Fruit fly (Drosophila melanogaster) whole organism, embryonic: ENCODE results near the gene CG5188.

Source experiments
- Abd-B ChIP-seq: fragments of 200-800 bp; sonication (Bioruptor generic); optimal IDR thresholded peaks from 2 replicates; lab custom pipeline; 2018; ENCODE audit warnings: missing biosample characterization, mild to moderate bottlenecking, missing genetic modification characterization, moderate library complexity
- BtbVII ChIP-seq: fragments of 200-800 bp; sonication (Bioruptor generic); optimal IDR thresholded peaks from 3 replicates; lab custom pipeline; 2017; ENCODE audit warnings: missing biosample characterization, mild to moderate bottlenecking, missing genetic modification characterization
- CG10462 ChIP-seq: fragments of 200-800 bp; sonication (Bioruptor generic); optimal IDR thresholded peaks from 2 replicates; lab custom pipeline; 2016; ENCODE audit warnings: missing biosample characterization, missing genetic modification characterization
- CG11247 ChIP-seq: fragments of 200-800 bp; sonication (Bioruptor generic); IDR thresholded peaks from 2 replicates; pipeline ENCODE4 v1.3.6; 2022; ENCODE audit warnings: missing biosample characterization, missing genetic modification characterization
- CG11398 ChIP-seq: fragments of 200-800 bp; sonication (Bioruptor generic); optimal IDR thresholded peaks from 2 replicates; lab custom pipeline; 2016; ENCODE audit warnings: missing biosample characterization, missing genetic modification characterization
- CG11695 ChIP-seq: fragments of 200-800 bp; sonication (Bioruptor generic); IDR thresholded peaks from 3 replicates; pipeline ENCODE4 v1.3.6; 2022; ENCODE audit warnings: missing biosample characterization, missing genetic modification characterization
- CG12155 ChIP-seq: fragments of 200-800 bp; sonication (Bioruptor generic); optimal IDR thresholded peaks from 3 replicates; lab custom pipeline; 2016; ENCODE audit warnings: missing biosample characterization, missing genetic modification characterization
- CG13424 ChIP-seq: fragments of 200-800 bp; sonication (Bioruptor generic); optimal IDR thresholded peaks from 2 replicates; lab custom pipeline; 2019; ENCODE audit warnings: missing biosample characterization, mild to moderate bottlenecking, missing genetic modification characterization, moderate library complexity
- CG13624 ChIP-seq: fragments of 200-800 bp; sonication (Bioruptor generic); optimal IDR thresholded peaks from 2 replicates; lab custom pipeline; 2016; ENCODE audit warnings: missing biosample characterization, missing genetic modification characterization
- CG13894 ChIP-seq: fragments of 200-800 bp; sonication (Bioruptor generic); optimal IDR thresholded peaks from 3 replicates; lab custom pipeline; 2018; ENCODE audit warnings: missing biosample characterization, mild to moderate bottlenecking, missing genetic modification characterization, moderate library complexity
- CG16863 ChIP-seq: fragments of 200-800 bp; sonication (Bioruptor generic); optimal IDR thresholded peaks from 3 replicates; lab custom pipeline; 2016; ENCODE audit warnings: missing biosample characterization, missing genetic modification characterization
- CG18619 ChIP-seq: fragments of 200-800 bp; sonication (Bioruptor generic); optimal IDR thresholded peaks from 3 replicates; lab custom pipeline; 2017; ENCODE audit warnings: missing biosample characterization, mild to moderate bottlenecking, missing genetic modification characterization
- CG2116 ChIP-seq: fragments of 200-800 bp; sonication (Bioruptor generic); optimal IDR thresholded peaks from 3 replicates; lab custom pipeline; 2018; ENCODE audit warnings: missing biosample characterization, mild to moderate bottlenecking, missing genetic modification characterization
- CG30020 ChIP-seq: fragments of 200-800 bp; optimal IDR thresholded peaks from 2 replicates; lab custom pipeline; 2019; ENCODE audit warnings: missing biosample characterization, mild to moderate bottlenecking, missing genetic modification characterization, moderate library complexity
- CG33213 ChIP-seq: fragments of 200-800 bp; sonication (Bioruptor generic); optimal IDR thresholded peaks from 3 replicates; lab custom pipeline; 2016; ENCODE audit warnings: missing biosample characterization, missing genetic modification characterization
- CG4707 ChIP-seq: fragments of 200-800 bp; sonication (Bioruptor generic); optimal IDR thresholded peaks from 2 replicates; lab custom pipeline; 2018; ENCODE audit warnings: missing biosample characterization, mild to moderate bottlenecking, missing genetic modification characterization, moderate library complexity
- CG4730 ChIP-seq: fragments of 200-800 bp; sonication (Bioruptor generic); IDR thresholded peaks from 2 replicates; pipeline ENCODE4 v1.3.6; 2022; ENCODE audit warnings: missing biosample characterization, missing genetic modification characterization
- CG5180 ChIP-seq: fragments of 200-800 bp; sonication (Bioruptor generic); optimal IDR thresholded peaks from 3 replicates; lab custom pipeline; 2017; ENCODE audit warnings: missing biosample characterization, missing genetic modification characterization, mild to moderate bottlenecking, moderate library complexity, missing genetic modification reagents
- CG7987 ChIP-seq: fragments of 200-800 bp; sonication (Bioruptor generic); optimal IDR thresholded peaks from 2 replicates; lab custom pipeline; 2018; ENCODE audit warnings: missing biosample characterization, mild to moderate bottlenecking, missing genetic modification characterization, moderate library complexity
- CG8281 ChIP-seq: fragments of 200-800 bp; sonication (Bioruptor generic); optimal IDR thresholded peaks from 2 replicates; lab custom pipeline; 2018; ENCODE audit warnings: missing biosample characterization, mild to moderate bottlenecking, missing genetic modification characterization, moderate library complexity
- CG8388 ChIP-seq: fragments of 200-800 bp; sonication (Bioruptor generic); optimal IDR thresholded peaks from 2 replicates; lab custom pipeline; 2019; ENCODE audit warnings: missing biosample characterization, mild to moderate bottlenecking, missing genetic modification characterization, moderate library complexity
- CoRest ChIP-seq: fragments of 200-800 bp; sonication (Bioruptor generic); optimal IDR thresholded peaks from 3 replicates; lab custom pipeline; 2018; ENCODE audit warnings: missing biosample characterization, mild to moderate bottlenecking, missing genetic modification characterization, moderate library complexity
- Dll ChIP-seq: fragments of 200-800 bp; sonication (Bioruptor generic); IDR thresholded peaks from 4 replicates; pipeline ENCODE4 v1.3.6; 2022; ENCODE audit warnings: missing biosample characterization, missing genetic modification characterization; ENCODE audit not compliant: partially characterized antibody
- Ets97D ChIP-seq: fragments of 200-800 bp; sonication (Bioruptor generic); optimal IDR thresholded peaks from 3 replicates; lab custom pipeline; 2016; ENCODE audit warnings: missing biosample characterization, missing genetic modification characterization
- Gug ChIP-seq: fragments of 200-800 bp; sonication (Bioruptor generic); IDR thresholded peaks from 4 replicates; pipeline ENCODE4 v1.3.6; 2022; ENCODE audit warnings: missing biosample characterization, missing genetic modification characterization
- H15 ChIP-seq: fragments of 200-800 bp; sonication (Bioruptor generic); IDR thresholded peaks from 3 replicates; pipeline ENCODE4 v1.3.6; 2022; ENCODE audit warnings: missing biosample characterization, missing genetic modification characterization
- Hey ChIP-seq: fragments of 200-800 bp; sonication (Bioruptor generic); optimal IDR thresholded peaks from 3 replicates; lab custom pipeline; 2018; ENCODE audit warnings: missing biosample characterization, mild to moderate bottlenecking, missing genetic modification characterization
- Nf-YB ChIP-seq: fragments of 200-800 bp; sonication (Bioruptor generic); optimal IDR thresholded peaks from 3 replicates; lab custom pipeline; 2019; ENCODE audit warnings: missing biosample characterization, mild to moderate bottlenecking, missing genetic modification characterization, moderate library complexity
- Nf-YC ChIP-seq: fragments of 200-800 bp; optimal IDR thresholded peaks from 3 replicates; lab custom pipeline; 2019; ENCODE audit warnings: missing biosample characterization, mild to moderate bottlenecking, missing genetic modification characterization, moderate library complexity
- Sry-δ ChIP-seq: fragments of 200-800 bp; sonication (Bioruptor generic); optimal IDR thresholded peaks from 2 replicates; lab custom pipeline; 2016; ENCODE audit warnings: missing biosample characterization, missing genetic modification characterization
- YL-1 ChIP-seq: fragments of 200-800 bp; sonication (Bioruptor generic); optimal IDR thresholded peaks from 3 replicates; lab custom pipeline; 2017; ENCODE audit warnings: missing biosample characterization, mild to moderate bottlenecking, missing genetic modification characterization
- ap ChIP-seq: fragments of 200-800 bp; sonication (Bioruptor generic); IDR thresholded peaks from 2 replicates; pipeline ENCODE4 v1.3.6; 2022; ENCODE audit warnings: missing biosample characterization, missing genetic modification characterization
- br ChIP-seq: fragments of >200 bp; optimal IDR thresholded peaks from 2 replicates; lab custom pipeline; 2017
- btn ChIP-seq: fragments of 200-800 bp; sonication (Bioruptor generic); optimal IDR thresholded peaks from 2 replicates; lab custom pipeline; 2016; ENCODE audit warnings: missing biosample characterization, missing genetic modification characterization
- cato ChIP-seq: fragments of 200-800 bp; sonication (Bioruptor generic); optimal IDR thresholded peaks from 2 replicates; lab custom pipeline; 2016; ENCODE audit warnings: missing biosample characterization, missing genetic modification characterization, borderline replicate concordance
- chinmo ChIP-seq: fragments of 200-800 bp; sonication (Bioruptor generic); IDR thresholded peaks from 4 replicates; pipeline ENCODE4 v1.3.6; 2022; ENCODE audit warnings: missing biosample characterization, missing genetic modification characterization; ENCODE audit not compliant: partially characterized antibody
- hth ChIP-seq: fragments of >200 bp; optimal IDR thresholded peaks from 2 replicates; lab custom pipeline; 2017; ENCODE audit warnings: inconsistent platforms
- lmd ChIP-seq: fragments of 200-800 bp; sonication (Bioruptor generic); IDR thresholded peaks from 2 replicates; pipeline ENCODE4 v1.3.6; 2022; ENCODE audit warnings: missing biosample characterization, missing genetic modification characterization
- pros ChIP-seq: fragments of 200-800 bp; sonication (Bioruptor generic); optimal IDR thresholded peaks from 3 replicates; lab custom pipeline; 2019; ENCODE audit warnings: missing biosample characterization, mild to moderate bottlenecking, missing genetic modification characterization, moderate library complexity
- ranshi ChIP-seq: fragments of 200-800 bp; sonication (Bioruptor generic); IDR thresholded peaks from 2 replicates; pipeline ENCODE4 v1.3.6; 2022; ENCODE audit warnings: missing biosample characterization, missing genetic modification characterization
- row ChIP-seq: fragments of 200-800 bp; sonication (Bioruptor generic); IDR thresholded peaks from 3 replicates; pipeline ENCODE4 v1.3.6; 2022; ENCODE audit warnings: missing biosample characterization, missing genetic modification characterization
- run ChIP-seq: fragments of 200-800 bp; sonication (Bioruptor generic); optimal IDR thresholded peaks from 3 replicates; lab custom pipeline; 2018; ENCODE audit warnings: missing biosample characterization, mild to moderate bottlenecking, missing genetic modification characterization
- sc ChIP-seq, 3 experiments: fragments of >200 bp in 2 of 3; fragments of 200-800 bp in 1 of 3; sonication (Bioruptor generic) in 1 of 3; optimal IDR thresholded peaks; 2 replicates in 2 of 3; 3 replicates in 1 of 3; lab custom pipeline; 2017; ENCODE audit warnings: mild to moderate bottlenecking in 1 of 3, missing biosample characterization in 1 of 3, missing genetic modification characterization in 1 of 3, missing genetic modification reagents in 1 of 3
- schlank ChIP-seq: fragments of 200-800 bp; sonication (Bioruptor generic); optimal IDR thresholded peaks from 2 replicates; lab custom pipeline; 2018; ENCODE audit warnings: missing biosample characterization, mild to moderate bottlenecking, missing genetic modification characterization
- so ChIP-seq: fragments of 200-800 bp; sonication (Bioruptor generic); IDR thresholded peaks from 3 replicates; pipeline ENCODE4 v1.3.6; 2022; ENCODE audit warnings: missing biosample characterization, missing genetic modification characterization
- tgo ChIP-seq: fragments of 200-800 bp; sonication (Bioruptor generic); IDR thresholded peaks from 3 replicates; pipeline ENCODE4 v1.3.6; 2022; ENCODE audit warnings: missing biosample characterization, missing genetic modification characterization
- trh ChIP-seq: fragments of 200-800 bp; sonication (Bioruptor generic); optimal IDR thresholded peaks from 2 replicates; lab custom pipeline; 2016; ENCODE audit warnings: missing biosample characterization, missing genetic modification characterization
- ttk ChIP-seq: fragments of 200-800 bp; sonication (Bioruptor generic); IDR thresholded peaks from 2 replicates; pipeline ENCODE4 v2.1.2; 2022; ENCODE audit warnings: missing biosample characterization, missing genetic modification characterization
- tup ChIP-seq: fragments of 200-800 bp; sonication (Bioruptor generic); optimal IDR thresholded peaks from 2 replicates; lab custom pipeline; 2016; ENCODE audit warnings: missing biosample characterization, mild to moderate bottlenecking, missing genetic modification characterization, moderate library complexity
- tx ChIP-seq: fragments of 200-800 bp; sonication (Bioruptor generic); optimal IDR thresholded peaks from 2 replicates; lab custom pipeline; 2016; ENCODE audit warnings: missing biosample characterization, missing genetic modification characterization

Gene CG5188

dm6 chr2L:10381890-10382450 lies 46.7 kb upstream of the CG5188 start, which contains the start of gene CG5096 (continued):
- TF ChIP-seq lmd (GFP tag; lab: Robert Waterston, UW) (peak; percentile 86), trh (GFP tag; lab: Kevin White, UChicago) (peak; percentile 51), CG2116 (GFP tag; lab: Kevin White, UChicago) (peak; percentile 49), CG11695 (GFP tag; lab: Robert Waterston, UW) (peak; percentile 93), tx (GFP tag; lab: Kevin White, UChicago) (peak; percentile 65), Gug (no peak), cato (GFP tag; lab: Kevin White, UChicago) (peak; percentile 50), CG30020 (tag; lab: Kevin White, UChicago) (peak; percentile 46), br (lab: Kevin White, UChicago) (no peak), pros (GFP tag; lab: Kevin White, UChicago) (no peak), BtbVII (GFP tag; lab: Kevin White, UChicago) (peak; percentile 90), Abd-B (GFP tag; lab: Kevin White, UChicago) (no peak), Dll (GFP tag; lab: Robert Waterston, UW) (no peak), Nf-YC (tag; lab: Kevin White, UChicago) (peak; percentile 69), CG18619 (peak; percentile 83), schlank (tag; lab: Kevin White, UChicago) (peak; percentile 84), tup (GFP tag; lab: Kevin White, UChicago) (peak; percentile 59), CG10462 (GFP tag; lab: Kevin White, UChicago) (peak; percentile 52), sc (optimal IDR thresholded peaks at IDR 0.05; lab: Kevin White, UChicago) (no peak), sc (GFP tag; optimal IDR thresholded peaks at IDR 0.05; lab: Kevin White, UChicago) (peak; percentile 51), row (GFP tag; lab: Robert Waterston, UW) (peak; percentile 96), btn (GFP tag; lab: Kevin White, UChicago) (peak; percentile 41), so (GFP tag; lab: Robert Waterston, UW) (peak; percentile 93), CG12155 (peak; percentile 82), H15 (peak; percentile 82; the same call in 2 of the 3 replicates), tgo (GFP tag; lab: Robert Waterston, UW) (peak; percentile 90), CG7987 (GFP tag; lab: Kevin White, UChicago) (peak; percentile 80), ap (GFP tag; lab: Robert Waterston, UW) (peak; percentile 84), Nf-YB (GFP tag; lab: Kevin White, UChicago) (peak; percentile 74), YL-1 (GFP tag; lab: Kevin White, UChicago) (peak; percentile 35), CG11398 (peak; percentile 62), CG4730 (peak; percentile 80), ttk (GFP tag; lab: Robert Waterston, UW) (peak; percentile 82; the same call in 1 of the 2 replicates), CG16863 (GFP tag; lab: Kevin White, UChicago) (peak; percentile 71), Sry-δ (peak; percentile 38), run (tag; lab: Kevin White, UChicago) (peak; percentile 83), chinmo (GFP tag; lab: Robert Waterston, UW) (no peak), CoRest (tag; lab: Kevin White, UChicago) (peak; percentile 93), CG8388 (GFP tag; lab: Kevin White, UChicago) (peak; percentile 82), Ets97D (peak; percentile 50), CG33213 (GFP tag; lab: Kevin White, UChicago) (peak; percentile 45), CG13624 (peak; percentile 79), CG4707 (peak; percentile 64), CG8281 (tag; lab: Kevin White, UChicago) (peak; percentile 72), CG13424 (peak; percentile 93), hth (lab: Kevin White, UChicago) (no peak), CG11247 (GFP tag; lab: Robert Waterston, UW) (no peak; the same call in 1 of the 2 replicates), CG13894 (tag; lab: Kevin White, UChicago) (peak; percentile 96), CG5180 (GFP tag; lab: Kevin White, UChicago) (peak; percentile 78), ranshi (GFP tag; lab: Robert Waterston, UW) (peak; percentile 91; the same call in 1 of the 2 replicates), Hey (tag; lab: Kevin White, UChicago) (no peak)
